Worm (Caenorhabditis elegans) whole organism, young adult: ENCODE measurements around the gene tomm-70.

ENCODE experiments used
- B0336.3 ChIP-seq: fragments of 200-800 bp; sonication (Bioruptor generic); IDR thresholded peaks from 2 replicates; pipeline ENCODE4 v1.3.6; 2022; ENCODE audit warnings: missing genetic modification characterization, missing compliant biosample characterization
- C06A6.2 ChIP-seq: fragments of 200-800 bp; sonication (Bioruptor generic); conservative IDR thresholded peaks from 2 replicates; pipeline ENCODE4 v1.3.6; 2022; ENCODE audit warnings: missing genetic modification characterization, missing compliant biosample characterization
- F39B2.1 ChIP-seq: fragments of 200-800 bp; sonication (Bioruptor generic); IDR thresholded peaks from 2 replicates; pipeline ENCODE4 v1.3.6; 2022; ENCODE audit warnings: missing genetic modification reagents, missing genetic modification characterization, missing compliant biosample characterization
- K12H6.12 ChIP-seq: fragments of 200-800 bp; sonication (Bioruptor generic); optimal IDR thresholded peaks from 2 replicates; lab custom pipeline; 2018; ENCODE audit warnings: mild to moderate bottlenecking, missing genetic modification characterization, missing compliant biosample characterization
- Y56A3A.18 ChIP-seq: fragments of 200-800 bp; sonication (Bioruptor generic); IDR thresholded peaks from 2 replicates; pipeline ENCODE4 v1.3.6; 2022; ENCODE audit warnings: missing genetic modification reagents, missing genetic modification characterization, missing compliant biosample characterization
- ceh-100 ChIP-seq: fragments of 200-800 bp; sonication (Bioruptor generic); IDR thresholded peaks from 2 replicates; pipeline ENCODE4 v1.3.6; 2022; ENCODE audit warnings: missing genetic modification reagents, missing genetic modification characterization, missing compliant biosample characterization
- dpff-1 ChIP-seq: sonication (generic microtip); optimal IDR thresholded peaks from 2 replicates; lab custom pipeline; 2017; ENCODE audit warnings: mild to moderate bottlenecking, missing genetic modification characterization, missing compliant biosample characterization
- egrh-3 ChIP-seq: fragments of 200-800 bp; sonication (Bioruptor generic); IDR thresholded peaks from 2 replicates; pipeline ENCODE4 v1.3.6; 2022; ENCODE audit warnings: missing genetic modification reagents, missing genetic modification characterization, missing compliant biosample characterization
- lin-54 ChIP-seq: fragments of 200-800 bp; sonication (Bioruptor generic); optimal IDR thresholded peaks from 2 replicates; lab custom pipeline; 2018; ENCODE audit warnings: mild to moderate bottlenecking, missing genetic modification characterization, missing compliant biosample characterization
- madf-10 ChIP-seq: sonication (generic microtip); optimal IDR thresholded peaks from 2 replicates; lab custom pipeline; 2016; ENCODE audit warnings: mild to moderate bottlenecking, missing genetic modification characterization, missing compliant biosample characterization
- madf-3 ChIP-seq: fragments of 200-800 bp; sonication (Bioruptor generic); IDR thresholded peaks from 2 replicates; pipeline ENCODE4 v1.3.6; 2022; ENCODE audit warnings: missing genetic modification reagents, missing genetic modification characterization, missing compliant biosample characterization
- pha-4 ChIP-seq: fragments of 150-350 bp; sonication (generic microtip); optimal IDR thresholded peaks from 2 replicates; lab custom pipeline; 2014; ENCODE audit warnings: missing biosample characterization, missing genetic modification reagents, missing genetic modification characterization
- unc-62 ChIP-seq: fragments of 150-350 bp; optimal IDR thresholded peaks from 2 replicates; lab custom pipeline; 2014; ENCODE audit warnings: missing biosample characterization, missing genetic modification reagents, missing genetic modification characterization
- ztf-18 ChIP-seq: sonication (generic microtip); optimal IDR thresholded peaks from 2 replicates; lab custom pipeline; 2016; ENCODE audit warnings: missing genotype, mild to moderate bottlenecking, missing genetic modification characterization, missing compliant biosample characterization

ce11 chrIII:8766467-8766866 lies 11.9 kb upstream of the tomm-70 start:
- TF ChIP-seq pha-4, result no peak
- no peak for TF ChIP-seq lin-54 (GFP tag; lab: Kevin White, UChicago)
- no peak for TF ChIP-seq F39B2.1
- TF ChIP-seq K12H6.12 (tag; lab: Kevin White, UChicago), result no peak
- TF ChIP-seq unc-62 (GFP tag; lab: Kevin White, UChicago), result no peak
- TF ChIP-seq egrh-3 (GFP tag; lab: Robert Waterston, UW), result no peak
- TF ChIP-seq ztf-18 (tag; lab: Kevin White, UChicago), result no peak
- no peak for TF ChIP-seq C06A6.2 (GFP tag; lab: Robert Waterston, UW)
- no peak for TF ChIP-seq B0336.3
- TF ChIP-seq madf-3, result no peak
- TF ChIP-seq madf-10 (tag; lab: Kevin White, UChicago), result no peak
- TF ChIP-seq Y56A3A.18, result no peak
- no peak for TF ChIP-seq ceh-100
- no peak for TF ChIP-seq dpff-1 (tag; lab: Kevin White, UChicago)
